Worm (Caenorhabditis elegans) whole organism, young adult: Measurements from ENCODE around the gene hsp-3.

Experiments used
- B0261.1 ChIP-seq: sonication (generic microtip); optimal IDR thresholded peaks from 2 replicates; lab custom pipeline; 2016; ENCODE audit warnings: mild to moderate bottlenecking, missing genetic modification characterization, moderate library complexity, missing compliant biosample characterization
- B0336.3 ChIP-seq: fragments of 200-800 bp; sonication (Bioruptor generic); IDR thresholded peaks from 2 replicates; pipeline ENCODE4 v1.3.6; 2022; ENCODE audit warnings: missing genetic modification characterization, missing compliant biosample characterization
- C06A6.2 ChIP-seq: fragments of 200-800 bp; sonication (Bioruptor generic); conservative IDR thresholded peaks from 2 replicates; pipeline ENCODE4 v1.3.6; 2022; ENCODE audit warnings: missing genetic modification characterization, missing compliant biosample characterization
- C17E4.6 ChIP-seq: fragments of 200-800 bp; sonication (Bioruptor generic); IDR thresholded peaks from 2 replicates; pipeline ENCODE4 v1.3.6; 2022; ENCODE audit warnings: missing genetic modification reagents, missing genetic modification characterization, missing compliant biosample characterization
- F22D6.2 ChIP-seq: sonication (generic microtip); optimal IDR thresholded peaks from 2 replicates; lab custom pipeline; 2016; ENCODE audit warnings: mild to moderate bottlenecking, missing genetic modification characterization, missing compliant biosample characterization
- F39B2.1 ChIP-seq: fragments of 200-800 bp; sonication (Bioruptor generic); IDR thresholded peaks from 2 replicates; pipeline ENCODE4 v1.3.6; 2022; ENCODE audit warnings: missing genetic modification reagents, missing genetic modification characterization, missing compliant biosample characterization
- T26A5.8 ChIP-seq: sonication (generic microtip); optimal IDR thresholded peaks from 2 replicates; lab custom pipeline; 2016; ENCODE audit warnings: missing genetic modification characterization, missing compliant biosample characterization
- Y53F4B.3 ChIP-seq: fragments of 200-800 bp; sonication (Bioruptor generic); IDR thresholded peaks from 2 replicates; pipeline ENCODE4 v1.3.6; 2022; ENCODE audit warnings: missing genetic modification reagents, missing genetic modification characterization, missing compliant biosample characterization
- Y79H2A.3 ChIP-seq: fragments of 200-800 bp; sonication (Bioruptor generic); conservative IDR thresholded peaks from 2 replicates; pipeline ENCODE4 v1.3.6; 2022; ENCODE audit warnings: missing genetic modification reagents, missing genetic modification characterization, missing compliant biosample characterization
- ZK185.1 ChIP-seq: sonication (generic microtip); optimal IDR thresholded peaks from 2 replicates; lab custom pipeline; 2016; ENCODE audit warnings: mild to moderate bottlenecking, missing genetic modification characterization, missing compliant biosample characterization; ENCODE audit not compliant: poor library complexity, severe bottlenecking
- akir-1 ChIP-seq: fragments of 200-800 bp; sonication (Bioruptor generic); optimal IDR thresholded peaks from 2 replicates; lab custom pipeline; 2018; ENCODE audit warnings: mild to moderate bottlenecking, missing genetic modification characterization, moderate library complexity, missing compliant biosample characterization
- athp-1 ChIP-seq: sonication (generic microtip); optimal IDR thresholded peaks from 2 replicates; lab custom pipeline; 2017; ENCODE audit warnings: mild to moderate bottlenecking, missing genetic modification characterization, missing compliant biosample characterization
- attf-6 ChIP-seq: fragments of 200-800 bp; sonication (Bioruptor generic); IDR thresholded peaks from 2 replicates; pipeline ENCODE4 v1.3.6; 2022; ENCODE audit warnings: missing genetic modification reagents, missing genetic modification characterization, missing compliant biosample characterization
- ccch-3 ChIP-seq: fragments of 200-800 bp; sonication (Bioruptor generic); optimal IDR thresholded peaks from 2 replicates; lab custom pipeline; 2018; ENCODE audit warnings: mild to moderate bottlenecking, missing genetic modification characterization, missing compliant biosample characterization
- ceh-40 ChIP-seq: fragments of 200-800 bp; sonication (Bioruptor generic); IDR thresholded peaks from 2 replicates; pipeline ENCODE4 v1.3.6; 2022; ENCODE audit warnings: missing genetic modification characterization, missing compliant biosample characterization
- chd-7 ChIP-seq: sonication (generic microtip); optimal IDR thresholded peaks from 2 replicates; lab custom pipeline; 2016; ENCODE audit warnings: mild to moderate bottlenecking, missing genetic modification characterization, moderate library complexity, missing compliant biosample characterization
- dpff-1 ChIP-seq: sonication (generic microtip); optimal IDR thresholded peaks from 2 replicates; lab custom pipeline; 2017; ENCODE audit warnings: mild to moderate bottlenecking, missing genetic modification characterization, missing compliant biosample characterization
- dpl-1 ChIP-seq: fragments of 150-350 bp; optimal IDR thresholded peaks from 2 replicates; lab custom pipeline; 2014; ENCODE audit warnings: missing biosample characterization, missing genetic modification reagents, missing genetic modification characterization
- efl-1 ChIP-seq: fragments of 150-350 bp; optimal IDR thresholded peaks from 2 replicates; lab custom pipeline; 2014; ENCODE audit warnings: missing biosample characterization, missing genetic modification reagents, missing genetic modification characterization
- hlh-26 ChIP-seq: fragments of 200-800 bp; sonication (Bioruptor generic); conservative IDR thresholded peaks from 2 replicates; pipeline ENCODE4 v1.3.6; 2022; ENCODE audit warnings: missing genetic modification reagents, missing genetic modification characterization, missing compliant biosample characterization
- let-526 ChIP-seq: fragments of 200-800 bp; sonication (Bioruptor generic); IDR thresholded peaks from 2 replicates; pipeline ENCODE4 v1.3.6; 2022; ENCODE audit warnings: missing genetic modification reagents, missing genetic modification characterization, missing compliant biosample characterization
- let-607 ChIP-seq, 2 experiments: fragments of 200-800 bp in 1 of 2; sonication (Bioruptor generic) in 1 of 2; sonication (generic microtip) in 1 of 2; optimal IDR thresholded peaks; 2 replicates each; lab custom pipeline; 2016 to 2018; ENCODE audit warnings: mild to moderate bottlenecking in 2 of 2, missing compliant biosample characterization in 2 of 2, missing genetic modification characterization in 2 of 2, moderate library complexity in 2 of 2, missing genotype in 1 of 2
- lin-26 ChIP-seq: fragments of 200-800 bp; sonication (Bioruptor generic); IDR thresholded peaks from 2 replicates; pipeline ENCODE4 v1.3.6; 2022; ENCODE audit warnings: missing genetic modification reagents, missing genetic modification characterization, missing compliant biosample characterization
- lin-54 ChIP-seq: fragments of 200-800 bp; sonication (Bioruptor generic); optimal IDR thresholded peaks from 2 replicates; lab custom pipeline; 2018; ENCODE audit warnings: mild to moderate bottlenecking, missing genetic modification characterization, missing compliant biosample characterization
- lsy-27 ChIP-seq: sonication (generic microtip); optimal IDR thresholded peaks from 2 replicates; lab custom pipeline; 2017; ENCODE audit warnings: missing genetic modification characterization, mild to moderate bottlenecking, missing compliant biosample characterization, antibody characterized with exemption, missing genotype, borderline replicate concordance; ENCODE audit not compliant: insufficient read depth
- madf-10 ChIP-seq: sonication (generic microtip); optimal IDR thresholded peaks from 2 replicates; lab custom pipeline; 2016; ENCODE audit warnings: mild to moderate bottlenecking, missing genetic modification characterization, missing compliant biosample characterization
- madf-3 ChIP-seq: fragments of 200-800 bp; sonication (Bioruptor generic); IDR thresholded peaks from 2 replicates; pipeline ENCODE4 v1.3.6; 2022; ENCODE audit warnings: missing genetic modification reagents, missing genetic modification characterization, missing compliant biosample characterization
- mes-4 ChIP-seq: sonication (generic microtip); optimal IDR thresholded peaks from 2 replicates; lab custom pipeline; 2016; ENCODE audit warnings: missing genotype, missing genetic modification characterization, missing compliant biosample characterization
- nfya-2 ChIP-seq: fragments of 200-800 bp; sonication (Bioruptor generic); IDR thresholded peaks from 2 replicates; pipeline ENCODE4 v1.3.6; 2022; ENCODE audit warnings: missing genetic modification reagents, missing genetic modification characterization, missing compliant biosample characterization
- nhr-27 ChIP-seq: fragments of 200-800 bp; sonication (Bioruptor generic); optimal IDR thresholded peaks from 2 replicates; lab custom pipeline; 2018; ENCODE audit warnings: mild to moderate bottlenecking, missing genetic modification characterization, moderate library complexity, missing compliant biosample characterization
- nhr-90 ChIP-seq: sonication (generic microtip); optimal IDR thresholded peaks from 2 replicates; lab custom pipeline; 2016; ENCODE audit warnings: missing genotype, mild to moderate bottlenecking, missing genetic modification characterization, missing compliant biosample characterization
- rec-8 ChIP-seq, 2 experiments: sonication (generic microtip); optimal IDR thresholded peaks; 2 replicates each; lab custom pipeline; 2016; ENCODE audit warnings: mild to moderate bottlenecking in 2 of 2, missing genetic modification characterization in 2 of 2, missing genetic modification reagents in 2 of 2, missing genotype in 2 of 2, missing biosample characterization in 1 of 2, missing compliant biosample characterization in 1 of 2, moderate library complexity in 1 of 2
- sdz-38 ChIP-seq: sonication (generic microtip); optimal IDR thresholded peaks from 2 replicates; lab custom pipeline; 2016; ENCODE audit warnings: missing genotype, missing genetic modification characterization, missing compliant biosample characterization
- sea-2 ChIP-seq: fragments of 200-800 bp; sonication (Bioruptor generic); IDR thresholded peaks from 2 replicates; pipeline ENCODE4 v1.3.6; 2022; ENCODE audit warnings: missing genetic modification characterization, missing compliant biosample characterization
- tlf-1 ChIP-seq: fragments of 200-800 bp; sonication (Bioruptor generic); optimal IDR thresholded peaks from 2 replicates; lab custom pipeline; 2018; ENCODE audit warnings: mild to moderate bottlenecking, missing genetic modification characterization, missing compliant biosample characterization
- zim-3 ChIP-seq: sonication (generic microtip); optimal IDR thresholded peaks from 2 replicates; lab custom pipeline; 2017; ENCODE audit warnings: mild to moderate bottlenecking, missing genetic modification characterization, moderate library complexity, missing compliant biosample characterization
- ztf-28 ChIP-seq: fragments of 200-800 bp; sonication (Bioruptor generic); IDR thresholded peaks from 2 replicates; pipeline ENCODE4 v1.3.6; 2022; ENCODE audit warnings: missing genetic modification reagents, missing genetic modification characterization, missing compliant biosample characterization

Gene hsp-3

DNA sequence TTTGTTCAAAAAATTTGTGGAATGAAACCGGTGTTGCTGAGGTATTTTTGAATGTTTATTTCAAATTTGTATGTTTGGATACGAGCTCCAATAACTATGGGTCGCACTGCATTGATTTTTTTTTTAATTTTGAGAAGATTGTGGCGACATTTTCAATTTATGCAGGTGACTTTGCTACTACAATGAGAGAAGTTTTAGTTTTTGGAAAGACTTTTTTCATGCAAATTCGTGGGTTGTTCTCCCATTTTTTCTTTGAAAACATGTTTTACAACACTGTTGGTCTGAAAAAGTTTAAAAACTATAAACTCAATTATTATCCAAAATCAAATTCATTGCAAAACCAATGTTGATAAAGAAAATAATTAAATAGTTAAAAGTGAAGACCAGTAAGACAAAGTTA, 3.2 kb downstream of the hsp-3 start (continued):
- TF ChIP-seq B0336.3 (0 out of 2 replicates have a peak, but pooled peaks have one; percentile 23), tlf-1 (GFP tag; lab: Kevin White, UChicago) (peak; percentile 54), F39B2.1 (no peak), lin-54 (no peak), madf-10 (tag; lab: Kevin White, UChicago) (peak; percentile 61), lin-26 (GFP tag; lab: Robert Waterston, UW) (no peak), efl-1 (GFP tag; lab: Kevin White, UChicago) (no peak), B0261.1 (tag; lab: Kevin White, UChicago) (no peak), nfya-2 (GFP tag; lab: Robert Waterston, UW) (no peak), chd-7 (tag; lab: Kevin White, UChicago) (no peak), dpl-1 (GFP tag; lab: Kevin White, UChicago) (no peak), ztf-28 (no peak), ZK185.1 (tag; lab: Kevin White, UChicago) (no peak), rec-8 (tag; optimal IDR thresholded peaks at IDR 0.05; lab: Kevin White, UChicago) (no peak), F22D6.2 (peak; percentile 22), let-607 (tag; optimal IDR thresholded peaks at IDR 0.05; lab: Kevin White, UChicago) (peak; percentile 7 to 42)

ce11 chrX:6087676-6088075, 4.2 kb downstream of the hsp-3 start, which contains the start of gene C45B2.8:
C45B2.8 (plus strand) TSS chrX:6087976.
- no peak for TF ChIP-seq T26A5.8 (tag; lab: Kevin White, UChicago)
- TF ChIP-seq Y53F4B.3 = no peak
- TF ChIP-seq C17E4.6 = no peak
- TF ChIP-seq attf-6 = no peak
- no peak for TF ChIP-seq hlh-26 (GFP tag; lab: Robert Waterston, UW)
- no peak for TF ChIP-seq nhr-90 (tag; lab: Kevin White, UChicago)
- TF ChIP-seq sdz-38 (tag; lab: Kevin White, UChicago) = no peak
- no peak for TF ChIP-seq zim-3 (tag; lab: Kevin White, UChicago)
- TF ChIP-seq lsy-27 (tag; lab: Kevin White, UChicago) = no peak
- TF ChIP-seq nhr-27 (tag; lab: Kevin White, UChicago) = no peak
- TF ChIP-seq Y79H2A.3 (GFP tag; lab: Robert Waterston, UW) = no peak
- no peak for TF ChIP-seq dpff-1 (tag; lab: Kevin White, UChicago)
- TF ChIP-seq let-607 (tag; optimal IDR thresholded peaks at IDR 0.05; lab: Kevin White, UChicago) = no peak
- TF ChIP-seq mes-4 = no peak
- no peak for TF ChIP-seq madf-3 (GFP tag; lab: Robert Waterston, UW)
- no peak for TF ChIP-seq C06A6.2 (GFP tag; lab: Robert Waterston, UW)
- TF ChIP-seq sea-2 (GFP tag; lab: Robert Waterston, UW) = no peak

DNA sequence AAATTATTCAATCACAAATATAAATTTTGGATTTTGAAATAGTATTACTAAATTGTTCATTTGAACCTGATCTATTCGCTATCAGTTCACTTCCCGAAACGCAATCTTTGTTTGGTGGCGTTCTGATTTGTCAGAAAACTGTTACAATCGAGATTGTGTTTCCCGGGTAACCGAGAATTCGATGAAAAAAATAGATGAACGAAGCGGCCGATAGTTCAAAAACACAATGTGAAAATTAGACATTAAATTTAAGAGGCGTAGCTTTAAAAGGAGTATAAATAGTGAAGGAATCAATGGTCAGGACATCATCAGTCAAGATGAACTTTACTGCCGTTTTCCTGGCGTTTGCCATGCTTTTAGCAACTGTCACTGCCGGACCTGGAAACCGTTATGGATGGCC, 6.1 kb downstream of the hsp-3 start, which contains the start of gene C45B2.1:
TSS of gene C45B2.1 (plus strand) at position 301 of the 400 bp plus-strand sequence.
- TF ChIP-seq let-526 (GFP tag; lab: Robert Waterston, UW) (no peak), ceh-40 (GFP tag; lab: Robert Waterston, UW) (no peak), nhr-27 (tag; lab: Kevin White, UChicago) (no peak), dpl-1 (GFP tag; lab: Kevin White, UChicago) (no peak), athp-1 (tag; lab: Kevin White, UChicago) (no peak), ccch-3 (GFP tag; lab: Kevin White, UChicago) (no peak), nhr-90 (tag; lab: Kevin White, UChicago) (no peak), let-607 (tag; optimal IDR thresholded peaks at IDR 0.05; lab: Kevin White, UChicago) (no peak), akir-1 (GFP tag; lab: Kevin White, UChicago) (no peak)
- TF ChIP-seq, all 124 proteins: peak for 0
